Worm (Caenorhabditis elegans): Measurements from ENCODE around the gene eff-1.
A peak's percentile ranks its signal among the peaks of the same experiment; 100 is the strongest.

Gene eff-1

ce11 chrII:8327450-8327849 is 19.0 kb upstream of the eff-1 start:
- TF ChIP-seq T22C8.4 (GFP tag; IDR thresholded peaks at IDR 0.05), result no peak
- no peak for TF ChIP-seq cog-1 (tag; optimal IDR thresholded peaks at IDR 0.05)
- TF ChIP-seq flt-1 (GFP tag; IDR thresholded peaks at IDR 0.05), result no peak
- TF ChIP-seq ztf-23 (GFP tag; IDR thresholded peaks at IDR 0.05), result no peak
- no peak for TF ChIP-seq ztf-29 (GFP tag; IDR thresholded peaks at IDR 0.05)
- TF ChIP-seq klf-2 (GFP tag; conservative IDR thresholded peaks at IDR 0.05), result no peak
- no peak for TF ChIP-seq med-1 (GFP tag; optimal IDR thresholded peaks at IDR 0.05; ENCODE audit: insufficient read depth)
- TF ChIP-seq tab-1 (GFP tag; IDR thresholded peaks at IDR 0.05), result no peak
- TF ChIP-seq ref-1 (GFP tag; conservative IDR thresholded peaks at IDR 0.05), result no peak

ce11 chrII:8328820-8329339 is 17.6 kb upstream of the eff-1 start, which contains the start of gene hel-1:
Gene hel-1 (minus strand): TSS chrII:8328870.
- TF ChIP-seq flt-1 (GFP tag; IDR thresholded peaks at IDR 0.05) (no peak; the same call in 1 of the 2 replicates), cog-1 (tag; optimal IDR thresholded peaks at IDR 0.05) (peak; percentile 74), ref-1 (GFP tag; conservative IDR thresholded peaks at IDR 0.05) (no peak), ztf-23 (GFP tag; IDR thresholded peaks at IDR 0.05) (no peak), med-1 (GFP tag; optimal IDR thresholded peaks at IDR 0.05; ENCODE audit: insufficient read depth) (no peak), T22C8.4 (GFP tag; IDR thresholded peaks at IDR 0.05) (no peak), tab-1 (GFP tag; IDR thresholded peaks at IDR 0.05) (0 out of 2 replicates have a peak, but pooled peaks have one; percentile 12)

DNA sequence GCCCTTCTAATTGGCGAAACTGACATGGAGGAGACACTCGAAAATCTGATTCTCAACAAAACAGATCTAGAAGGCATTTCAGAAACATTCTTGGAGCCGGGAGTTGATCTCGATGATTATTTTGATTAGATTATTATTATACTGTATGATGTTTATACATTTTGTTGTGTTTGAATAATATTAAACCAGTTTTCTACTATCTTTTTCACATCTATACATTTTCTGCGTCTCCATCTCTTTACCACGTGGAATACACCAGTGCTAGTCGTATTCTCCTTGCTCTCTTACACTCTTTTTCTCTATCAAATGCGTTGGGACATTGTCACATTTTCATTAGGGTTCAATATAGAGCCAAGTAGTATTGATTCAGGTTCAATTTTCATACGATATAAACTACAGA is 17.0 kb upstream of the eff-1 start, which contains the start of gene C26D10.4:
TSS of gene C26D10.4 (plus strand) at position 301 of the 400 bp plus-strand sequence.
- TF ChIP-seq flt-1 (GFP tag; IDR thresholded peaks at IDR 0.05), result no peak
- no peak for TF ChIP-seq T22C8.4 (GFP tag; IDR thresholded peaks at IDR 0.05)

- no peak for TF ChIP-seq ztf-29 (GFP tag; IDR thresholded peaks at IDR 0.05)
- TF ChIP-seq klf-2 (GFP tag; conservative IDR thresholded peaks at IDR 0.05), result no peak
- no peak for TF ChIP-seq tab-1 (GFP tag; IDR thresholded peaks at IDR 0.05)
- no peak for TF ChIP-seq ref-1 (GFP tag; conservative IDR thresholded peaks at IDR 0.05)
- no peak for TF ChIP-seq cog-1 (tag; optimal IDR thresholded peaks at IDR 0.05)
- TF ChIP-seq ztf-23 (GFP tag; IDR thresholded peaks at IDR 0.05), result no peak
- no peak for TF ChIP-seq T22C8.4 (GFP tag; IDR thresholded peaks at IDR 0.05)
- TF ChIP-seq flt-1 (GFP tag; IDR thresholded peaks at IDR 0.05), result no peak
- TF ChIP-seq med-1 (GFP tag; optimal IDR thresholded peaks at IDR 0.05; ENCODE audit: insufficient read depth), result no peak
Observed at ce11 chrII:8333643-8334042, 12.8 kb upstream of the eff-1 start, which contains the start of gene C26D10.7. Gene C26D10.7 (plus strand): TSS chrII:8333943.

DNA sequence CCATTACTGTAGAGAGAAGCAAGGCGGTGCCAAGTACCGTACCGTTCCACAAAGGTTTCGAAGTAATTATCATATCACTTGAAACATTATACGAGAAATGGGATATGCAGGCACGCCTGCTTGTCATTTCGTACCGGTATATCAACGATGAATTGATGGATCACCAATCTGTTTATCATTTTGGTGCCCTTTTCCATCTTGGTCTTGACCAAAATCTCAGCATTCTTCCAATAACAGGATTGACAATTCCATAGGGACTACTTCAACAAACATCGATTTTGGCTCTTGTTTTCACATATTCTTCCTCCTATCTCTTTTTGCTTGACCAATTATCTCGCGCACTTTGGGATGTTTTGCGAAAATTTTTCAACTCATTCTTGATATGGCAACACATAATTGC is 7.4 kb upstream of the eff-1 start:
- TF ChIP-seq ref-1 (GFP tag; conservative IDR thresholded peaks at IDR 0.05), result no peak
- no peak for TF ChIP-seq cog-1 (tag; optimal IDR thresholded peaks at IDR 0.05)
- TF ChIP-seq ztf-29 (GFP tag; IDR thresholded peaks at IDR 0.05), result no peak
- no peak for TF ChIP-seq tab-1 (GFP tag; IDR thresholded peaks at IDR 0.05)
- TF ChIP-seq med-1 (GFP tag; optimal IDR thresholded peaks at IDR 0.05; ENCODE audit: insufficient read depth), result no peak
- no peak for TF ChIP-seq flt-1 (GFP tag; IDR thresholded peaks at IDR 0.05)

ce11 chrII:8344803-8345202 is 1.7 kb upstream of the eff-1 start:
- TF ChIP-seq klf-2 (GFP tag; conservative IDR thresholded peaks at IDR 0.05) (no peak), ztf-29 (GFP tag; IDR thresholded peaks at IDR 0.05) (no peak)

DNA sequence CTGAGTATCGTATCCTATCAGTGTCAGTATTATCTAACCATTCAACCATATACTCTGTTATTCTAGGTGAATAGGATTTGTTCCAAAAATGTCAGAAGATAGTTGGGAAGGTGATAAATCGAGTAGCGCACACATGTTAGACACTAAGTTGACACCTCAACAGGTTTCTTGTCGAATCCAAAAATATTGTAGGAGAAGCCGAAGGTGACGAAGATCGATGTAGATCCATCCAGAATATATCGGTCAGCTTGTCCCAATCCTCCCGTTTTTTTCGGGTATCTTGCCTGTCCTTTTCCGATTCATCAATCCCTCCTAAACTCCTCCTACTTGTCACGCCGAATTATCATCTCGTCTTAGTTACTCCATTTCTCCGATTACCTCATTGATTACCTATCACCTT is 871 bp upstream of the eff-1 start:
- TF ChIP-seq flt-1 (GFP tag; IDR thresholded peaks at IDR 0.05), result no peak
- no peak for TF ChIP-seq ztf-29 (GFP tag; IDR thresholded peaks at IDR 0.05)
- no peak for TF ChIP-seq klf-2 (GFP tag; conservative IDR thresholded peaks at IDR 0.05)
- no peak for TF ChIP-seq ztf-23 (GFP tag; IDR thresholded peaks at IDR 0.05)
- TF ChIP-seq med-1 (GFP tag; optimal IDR thresholded peaks at IDR 0.05; ENCODE audit: insufficient read depth), result no peak
- TF ChIP-seq ref-1 (GFP tag; conservative IDR thresholded peaks at IDR 0.05), result no peak
- TF ChIP-seq tab-1 (GFP tag; IDR thresholded peaks at IDR 0.05), result no peak
- TF ChIP-seq T22C8.4 (GFP tag; IDR thresholded peaks at IDR 0.05), result no peak
- TF ChIP-seq cog-1 (tag; optimal IDR thresholded peaks at IDR 0.05), result no peak

ce11 chrII:8353288-8353687 is 6.8 kb downstream of the eff-1 start:
- no peak for TF ChIP-seq T22C8.4 (GFP tag; IDR thresholded peaks at IDR 0.05)
- no peak for TF ChIP-seq ref-1 (GFP tag; conservative IDR thresholded peaks at IDR 0.05)
- no peak for TF ChIP-seq klf-2 (GFP tag; conservative IDR thresholded peaks at IDR 0.05)
- TF ChIP-seq flt-1 (GFP tag; IDR thresholded peaks at IDR 0.05), result no peak
- TF ChIP-seq ztf-23 (GFP tag; IDR thresholded peaks at IDR 0.05), result no peak
- TF ChIP-seq tab-1 (GFP tag; IDR thresholded peaks at IDR 0.05), result no peak
- TF ChIP-seq med-1 (GFP tag; optimal IDR thresholded peaks at IDR 0.05; ENCODE audit: insufficient read depth), result no peak
- no peak for TF ChIP-seq ztf-29 (GFP tag; IDR thresholded peaks at IDR 0.05)
- no peak for TF ChIP-seq cog-1 (tag; optimal IDR thresholded peaks at IDR 0.05)

- TF ChIP-seq med-1 (GFP tag; optimal IDR thresholded peaks at IDR 0.05; ENCODE audit: insufficient read depth), result no peak
Observed at ce11 chrII:8354233-8354750, 7.8 kb downstream of the eff-1 start, which contains the start of gene C26D10.6. Gene C26D10.6 (minus strand): TSS chrII:8354700.

ce11 chrII:8358466-8358865 is 12.0 kb downstream of the eff-1 start:
- TF ChIP-seq klf-2 (GFP tag; conservative IDR thresholded peaks at IDR 0.05), result no peak
- TF ChIP-seq flt-1 (GFP tag; IDR thresholded peaks at IDR 0.05), result no peak
- TF ChIP-seq tab-1 (GFP tag; IDR thresholded peaks at IDR 0.05), result no peak
- no peak for TF ChIP-seq ref-1 (GFP tag; conservative IDR thresholded peaks at IDR 0.05)
- no peak for TF ChIP-seq ztf-29 (GFP tag; IDR thresholded peaks at IDR 0.05)
- no peak for TF ChIP-seq ztf-23 (GFP tag; IDR thresholded peaks at IDR 0.05)
- no peak for TF ChIP-seq cog-1 (tag; optimal IDR thresholded peaks at IDR 0.05)
- TF ChIP-seq med-1 (GFP tag; optimal IDR thresholded peaks at IDR 0.05; ENCODE audit: insufficient read depth), result no peak
- no peak for TF ChIP-seq T22C8.4 (GFP tag; IDR thresholded peaks at IDR 0.05)

Data from whole organism, midembryonic.